Fruit fly (Drosophila melanogaster): Measurements from ENCODE around the gene Osi1.

Gene Osi1

DNA sequence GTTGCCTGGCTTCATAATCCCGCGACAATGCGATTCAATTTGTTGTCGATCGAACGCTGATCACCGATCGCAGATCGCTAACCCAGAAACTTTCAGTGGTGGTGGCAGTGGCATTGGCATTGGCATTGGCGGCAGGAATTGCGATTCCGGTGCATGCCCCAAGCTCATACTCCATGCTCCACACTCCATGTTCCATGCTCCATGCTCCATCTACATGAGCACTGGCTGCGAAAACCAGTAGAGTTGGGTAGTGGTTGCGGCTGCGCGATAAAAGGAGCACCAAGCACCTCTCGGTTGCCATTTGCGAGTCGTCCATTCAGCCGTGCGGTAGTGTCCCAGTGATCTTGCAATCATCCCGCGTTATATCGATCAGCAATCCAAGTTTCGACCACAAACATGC lies at the start of gene Osi1:
Gene Osi1 (plus strand): TSS at position 301 of the 400 bp plus-strand sequence.
- TF ChIP-seq psq (optimal IDR thresholded peaks at IDR 0.05) (no peak), EcR (GFP tag; optimal IDR thresholded peaks at IDR 0.05) (no peak), Dll (optimal IDR thresholded peaks at IDR 0.05) (no peak), CG8478 (optimal IDR thresholded peaks at IDR 0.05) (no peak), usp (GFP tag; optimal IDR thresholded peaks at IDR 0.05) (no peak), pan (optimal IDR thresholded peaks at IDR 0.05) (no peak)

DNA sequence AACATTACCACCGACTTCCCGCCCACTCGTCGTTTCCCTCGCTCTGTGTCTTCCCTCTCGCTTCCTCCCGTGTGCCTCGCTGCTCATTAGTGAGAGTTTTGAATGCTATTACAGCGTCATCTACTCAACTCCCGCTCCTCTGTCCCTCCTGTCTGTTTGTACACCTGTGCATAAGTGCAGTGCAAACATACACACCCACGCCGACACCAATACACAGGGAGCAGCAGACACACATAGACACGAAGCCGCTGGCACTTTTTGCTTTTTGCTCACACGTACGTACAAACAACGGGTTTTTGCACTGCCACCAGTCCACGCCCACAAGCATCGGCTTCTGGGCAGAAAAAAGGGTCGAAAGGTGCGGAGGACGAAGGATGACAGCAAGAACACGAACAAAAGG lies 31.6 kb upstream of the Osi1 start:
- TF ChIP-seq usp (GFP tag; optimal IDR thresholded peaks at IDR 0.05) (no peak), EcR (GFP tag; optimal IDR thresholded peaks at IDR 0.05) (no peak), Dll (optimal IDR thresholded peaks at IDR 0.05) (no peak), psq (optimal IDR thresholded peaks at IDR 0.05) (no peak), pan (optimal IDR thresholded peaks at IDR 0.05) (no peak), CG8478 (optimal IDR thresholded peaks at IDR 0.05) (no peak)

DNA sequence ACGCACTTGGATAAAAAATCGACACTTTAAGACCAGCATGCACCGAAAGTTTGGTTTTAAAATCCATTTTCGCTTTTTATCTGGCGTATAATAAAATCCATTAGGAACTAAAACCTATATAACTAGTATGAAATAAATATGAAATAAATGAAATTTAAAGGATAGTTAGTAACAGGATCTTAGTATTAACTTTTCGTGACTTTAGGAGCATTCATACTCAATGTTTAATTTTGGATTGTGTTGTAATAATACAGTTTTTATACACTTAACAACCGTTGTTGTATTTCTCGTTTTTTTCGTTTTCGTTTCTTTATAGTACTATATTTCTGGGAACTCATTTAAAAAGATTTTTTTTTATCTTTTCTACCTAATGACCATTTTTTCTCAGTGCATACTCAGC lies 24.2 kb upstream of the Osi1 start:
- TF ChIP-seq EcR (GFP tag; optimal IDR thresholded peaks at IDR 0.05) (no peak), usp (GFP tag; optimal IDR thresholded peaks at IDR 0.05) (no peak), CG8478 (optimal IDR thresholded peaks at IDR 0.05) (no peak), Dll (optimal IDR thresholded peaks at IDR 0.05) (no peak), pan (optimal IDR thresholded peaks at IDR 0.05) (no peak), psq (optimal IDR thresholded peaks at IDR 0.05) (no peak)

DNA sequence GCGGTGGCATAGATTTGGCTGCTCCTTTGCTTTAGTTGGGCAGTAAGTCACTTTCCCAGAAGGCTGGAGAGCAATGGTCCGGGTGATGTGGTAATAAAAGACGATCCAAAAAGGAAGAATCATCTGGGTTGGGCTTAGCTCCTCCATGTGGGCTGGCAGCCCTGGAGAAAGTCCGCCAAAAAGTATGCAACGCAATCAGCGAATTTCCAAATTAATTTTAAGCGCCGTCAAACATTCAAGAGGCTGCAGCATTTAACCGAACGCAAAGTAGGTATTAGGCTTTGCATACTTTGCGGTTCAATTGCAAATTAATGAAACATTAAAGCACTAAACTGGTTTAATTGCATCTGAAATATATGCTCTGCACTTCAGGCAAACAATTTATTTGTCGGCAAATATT lies 23.8 kb upstream of the Osi1 start:
- no peak for TF ChIP-seq CG8478 (optimal IDR thresholded peaks at IDR 0.05)
- no peak for TF ChIP-seq psq (optimal IDR thresholded peaks at IDR 0.05)
- no peak for TF ChIP-seq usp (GFP tag; optimal IDR thresholded peaks at IDR 0.05)
- no peak for TF ChIP-seq pan (optimal IDR thresholded peaks at IDR 0.05)
- no peak for TF ChIP-seq EcR (GFP tag; optimal IDR thresholded peaks at IDR 0.05)
- no peak for TF ChIP-seq Dll (optimal IDR thresholded peaks at IDR 0.05)

DNA sequence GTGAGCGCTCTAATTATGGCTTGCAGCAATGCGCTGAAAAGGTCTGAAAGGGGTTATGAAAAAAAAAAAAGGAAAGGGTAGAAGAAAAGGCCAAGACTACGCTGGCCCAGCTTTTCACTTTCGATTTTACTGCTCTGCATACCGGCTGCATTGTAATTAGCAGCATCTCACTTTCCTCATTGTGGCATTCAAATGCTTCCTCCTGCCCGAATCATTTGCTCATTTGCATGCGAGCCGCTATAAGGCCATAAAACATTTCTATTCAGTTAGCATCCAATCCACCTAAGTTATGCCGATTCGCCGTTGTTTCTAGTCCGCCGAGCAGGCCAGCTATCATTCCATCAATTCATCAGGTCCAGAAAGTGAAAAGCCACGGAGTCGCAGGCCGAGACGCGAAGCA lies 19.8 kb upstream of the Osi1 start:
- TF ChIP-seq usp (GFP tag; optimal IDR thresholded peaks at IDR 0.05) = no peak
- TF ChIP-seq Dll (optimal IDR thresholded peaks at IDR 0.05) = no peak
- TF ChIP-seq CG8478 (optimal IDR thresholded peaks at IDR 0.05) = no peak
- no peak for TF ChIP-seq pan (optimal IDR thresholded peaks at IDR 0.05)
- no peak for TF ChIP-seq psq (optimal IDR thresholded peaks at IDR 0.05)
- no peak for TF ChIP-seq EcR (GFP tag; optimal IDR thresholded peaks at IDR 0.05)

DNA sequence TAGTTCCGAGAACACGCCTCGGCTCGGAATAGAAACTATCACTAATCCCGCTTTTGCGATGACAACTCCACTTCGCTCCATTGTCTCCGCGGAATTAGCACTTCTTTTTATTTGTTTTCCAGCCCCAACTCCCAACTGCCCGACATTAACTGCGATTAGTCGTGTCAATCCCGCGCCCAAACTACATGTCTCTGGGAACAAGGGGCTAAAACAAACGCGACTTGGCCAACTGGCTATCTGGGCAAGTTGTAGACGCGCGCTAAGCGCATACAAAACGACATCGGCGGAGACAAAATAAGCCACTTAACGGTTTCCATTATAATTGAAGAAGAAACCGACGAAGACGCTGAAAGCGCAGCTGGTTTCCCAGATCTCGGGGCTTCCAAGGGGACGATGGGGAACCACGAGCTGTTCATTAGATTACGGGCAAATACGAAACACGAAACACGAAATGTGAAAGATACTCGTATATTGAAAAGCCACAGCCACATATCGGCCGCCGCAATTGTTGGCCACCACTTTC lies 18.5 kb upstream of the Osi1 start:
- TF ChIP-seq usp (GFP tag; optimal IDR thresholded peaks at IDR 0.05) = no peak
- no peak for TF ChIP-seq Dll (optimal IDR thresholded peaks at IDR 0.05)
- no peak for TF ChIP-seq EcR (GFP tag; optimal IDR thresholded peaks at IDR 0.05)
- TF ChIP-seq pan (optimal IDR thresholded peaks at IDR 0.05) = no peak
- no peak for TF ChIP-seq CG8478 (optimal IDR thresholded peaks at IDR 0.05)
- no peak for TF ChIP-seq psq (optimal IDR thresholded peaks at IDR 0.05)

DNA sequence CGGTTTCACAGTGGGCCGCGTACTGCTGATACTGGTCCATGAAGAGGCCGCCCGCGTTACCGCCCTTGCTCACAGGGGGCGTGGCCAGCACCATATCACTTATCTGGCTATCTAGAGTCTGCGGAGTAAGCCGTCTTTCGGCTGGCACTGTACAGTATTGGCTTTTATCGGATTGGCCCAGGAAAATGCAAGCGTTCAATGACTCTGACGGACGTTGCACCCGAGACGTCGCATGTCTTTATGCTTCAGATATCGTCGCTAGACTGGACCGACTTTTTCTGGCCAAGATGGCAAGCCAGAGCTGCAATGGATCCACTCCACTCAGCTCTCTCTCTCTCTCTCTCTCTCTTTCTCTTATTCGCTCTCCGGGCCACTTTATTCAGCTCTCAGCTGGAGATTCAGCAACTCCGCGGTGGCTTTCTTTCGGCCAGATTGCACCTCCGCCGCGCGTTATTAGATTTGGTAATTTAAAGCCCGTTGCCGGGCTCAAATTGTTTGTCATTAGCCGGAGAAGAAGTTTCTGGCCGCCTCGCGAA lies 16.3 kb upstream of the Osi1 start, which contains the start of gene CG31559:
Gene CG31559 (minus strand): TSS at position 273 of the 536 bp plus-strand sequence.
- TF ChIP-seq pan (optimal IDR thresholded peaks at IDR 0.05) (no peak), EcR (GFP tag; optimal IDR thresholded peaks at IDR 0.05) (peak in 1 of 2 experiments; percentile 61), psq (optimal IDR thresholded peaks at IDR 0.05) (no peak), CG8478 (optimal IDR thresholded peaks at IDR 0.05) (no peak), Dll (optimal IDR thresholded peaks at IDR 0.05) (no peak), usp (GFP tag; optimal IDR thresholded peaks at IDR 0.05) (no peak)

DNA sequence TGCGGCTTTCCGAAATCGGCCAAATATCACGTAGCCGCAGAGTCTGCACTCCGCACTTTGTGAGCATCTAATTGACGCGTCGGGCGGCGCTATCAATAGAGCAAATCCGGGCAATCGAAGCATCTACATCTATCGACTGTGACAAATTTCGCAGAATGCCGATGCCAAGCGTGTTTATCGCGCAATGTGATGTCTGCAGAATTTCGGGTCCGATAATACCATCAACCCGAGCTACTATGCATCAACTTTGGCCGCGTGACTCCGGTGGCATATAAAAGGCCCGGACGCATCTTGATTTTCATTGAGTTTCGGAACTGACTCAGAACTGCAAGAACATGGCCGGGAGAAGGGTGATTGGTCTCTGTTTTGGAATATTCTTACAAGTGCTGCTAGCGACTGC lies 6.2 kb upstream of the Osi1 start, which contains the start of gene CG1077:
Gene CG1077 (plus strand): TSS at position 301 of the 400 bp plus-strand sequence.
- TF ChIP-seq usp (GFP tag; optimal IDR thresholded peaks at IDR 0.05) (no peak), psq (optimal IDR thresholded peaks at IDR 0.05) (no peak), Dll (optimal IDR thresholded peaks at IDR 0.05) (no peak)

DNA sequence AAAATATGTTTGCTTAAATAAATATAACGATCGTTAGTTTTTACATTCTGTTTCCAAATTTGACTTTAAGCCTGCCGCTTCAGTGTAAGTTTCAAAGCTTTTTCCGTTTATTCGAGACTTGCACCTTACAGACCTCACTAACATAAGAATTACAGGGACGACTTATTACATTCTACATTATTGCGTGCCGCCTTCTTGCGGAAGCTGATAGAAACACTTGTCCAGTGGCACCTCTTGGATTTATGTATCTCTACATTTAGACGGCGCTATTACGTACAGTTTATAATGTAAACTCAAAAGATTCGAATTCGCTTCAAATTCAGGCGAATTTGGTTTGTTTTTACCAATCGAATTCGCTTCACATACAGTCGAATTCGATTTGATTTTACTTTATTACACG lies 2.6 kb upstream of the Osi1 start:
- TF ChIP-seq CG8478 (optimal IDR thresholded peaks at IDR 0.05) = no peak
- no peak for TF ChIP-seq Dll (optimal IDR thresholded peaks at IDR 0.05)
- no peak for TF ChIP-seq usp (GFP tag; optimal IDR thresholded peaks at IDR 0.05)
- no peak for TF ChIP-seq psq (optimal IDR thresholded peaks at IDR 0.05)
- TF ChIP-seq pan (optimal IDR thresholded peaks at IDR 0.05) = no peak

DNA sequence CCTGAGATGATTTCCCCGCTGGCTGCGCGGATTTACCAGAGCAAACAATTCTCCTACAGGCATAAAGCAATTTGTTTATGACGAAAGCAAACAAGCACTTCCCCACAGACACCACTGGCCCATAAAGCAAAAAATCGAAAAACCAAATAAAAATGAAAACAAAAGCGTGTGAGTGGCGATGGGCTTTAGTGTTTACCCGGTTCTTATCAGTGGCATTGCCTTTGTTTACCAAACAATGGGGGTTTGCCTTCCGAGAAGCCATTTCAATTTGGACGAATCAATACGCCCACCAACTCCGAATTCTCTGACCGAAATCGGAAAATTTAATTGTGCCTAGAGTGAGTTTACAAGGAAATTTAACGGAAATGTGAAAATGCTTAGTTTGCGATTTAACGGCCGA lies 9.2 kb downstream of the Osi1 start:
- TF ChIP-seq Dll (optimal IDR thresholded peaks at IDR 0.05) (no peak), CG8478 (optimal IDR thresholded peaks at IDR 0.05) (no peak), EcR (GFP tag; optimal IDR thresholded peaks at IDR 0.05) (no peak), usp (GFP tag; optimal IDR thresholded peaks at IDR 0.05) (no peak), pan (optimal IDR thresholded peaks at IDR 0.05) (no peak)

DNA sequence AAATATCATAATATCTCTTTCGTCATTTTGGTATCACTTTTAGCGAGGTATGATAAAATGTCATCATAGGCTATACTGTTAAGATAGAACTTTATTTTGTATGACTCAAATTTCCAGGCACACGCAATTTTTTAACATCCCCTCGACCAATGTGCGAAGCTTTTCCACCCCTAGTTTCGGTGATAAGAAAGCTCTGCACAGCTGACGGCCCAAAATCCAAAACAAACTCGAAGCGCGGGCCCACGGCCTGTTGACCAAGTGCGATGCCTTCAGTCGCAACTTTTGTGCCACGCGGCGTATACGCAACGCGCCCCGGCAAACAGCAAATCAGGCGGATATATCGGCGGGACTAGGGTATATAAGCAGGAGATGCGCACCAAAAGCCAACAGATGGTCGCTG lies 13.7 kb downstream of the Osi1 start, which contains the start of gene NPFR:
Gene NPFR (plus strand): TSS at position 301 of the 400 bp plus-strand sequence.
- TF ChIP-seq CG8478 (optimal IDR thresholded peaks at IDR 0.05) (no peak), pan (optimal IDR thresholded peaks at IDR 0.05) (no peak), EcR (GFP tag; optimal IDR thresholded peaks at IDR 0.05) (no peak), usp (GFP tag; optimal IDR thresholded peaks at IDR 0.05) (no peak), Dll (optimal IDR thresholded peaks at IDR 0.05) (no peak)

DNA sequence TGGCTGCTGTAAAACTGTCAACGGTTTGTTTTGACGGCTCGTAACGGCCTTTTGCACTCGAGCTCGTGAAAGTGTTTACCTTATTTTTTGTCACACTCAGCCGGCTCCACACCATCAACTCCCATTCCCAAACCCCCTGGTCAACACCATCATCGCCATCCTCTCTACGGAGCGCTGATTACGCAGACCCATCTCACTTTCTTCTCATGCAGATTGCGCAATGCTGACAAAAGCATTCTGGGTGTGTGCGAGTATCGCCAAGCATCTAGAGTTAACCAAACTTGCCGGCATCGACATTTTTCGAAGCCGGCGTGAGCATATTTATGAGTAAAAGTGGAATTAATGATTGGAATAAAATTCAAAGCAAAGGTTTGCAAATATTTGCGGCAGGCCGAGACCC lies 23.1 kb downstream of the Osi1 start:
- TF ChIP-seq CG8478 (optimal IDR thresholded peaks at IDR 0.05) (no peak), Dll (optimal IDR thresholded peaks at IDR 0.05) (no peak), usp (GFP tag; optimal IDR thresholded peaks at IDR 0.05) (no peak), EcR (GFP tag; optimal IDR thresholded peaks at IDR 0.05) (no peak)

DNA sequence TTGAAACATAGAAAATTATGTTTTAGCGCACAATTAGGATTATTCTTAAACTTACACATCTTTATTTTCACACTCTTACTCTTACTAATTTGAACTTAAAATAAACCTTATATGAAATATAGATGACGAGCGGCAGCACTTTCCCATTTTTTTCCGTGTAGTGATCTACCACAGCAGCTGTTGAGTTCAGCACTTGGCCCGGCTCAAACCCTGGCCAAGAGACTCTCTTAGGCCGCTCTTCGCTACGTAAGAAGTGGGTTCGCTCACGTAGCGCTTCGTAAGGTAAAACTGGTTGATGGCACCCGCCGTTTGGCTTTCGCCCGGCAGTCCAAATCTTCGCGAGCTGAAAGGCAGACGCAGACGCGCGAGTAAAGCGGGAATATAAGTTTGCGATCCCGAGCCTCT lies 25.1 kb downstream of the Osi1 start, which contains the start of gene Osi24:
Gene Osi24 (plus strand): TSS at position 324 of the 405 bp plus-strand sequence.
- TF ChIP-seq EcR (GFP tag; optimal IDR thresholded peaks at IDR 0.05) = no peak
- no peak for TF ChIP-seq pan (optimal IDR thresholded peaks at IDR 0.05)
- no peak for TF ChIP-seq usp (GFP tag; optimal IDR thresholded peaks at IDR 0.05)
- no peak for TF ChIP-seq psq (optimal IDR thresholded peaks at IDR 0.05)
- TF ChIP-seq CG8478 (optimal IDR thresholded peaks at IDR 0.05) = no peak
- no peak for TF ChIP-seq Dll (optimal IDR thresholded peaks at IDR 0.05)
